Fruit fly (Drosophila melanogaster): Measurements from ENCODE around the gene CG14434.

Gene CG14434

dm6 chrX:6804485-6805295 is 62.3 kb downstream of the CG14434 start (continued):
- TF ChIP-seq CkIIα-i1 (GFP tag; IDR thresholded peaks at IDR 0.05) (no peak), Elba2 (GFP tag; optimal IDR thresholded peaks at IDR 0.05) (peak; percentile 12), CG1603 (tag; optimal IDR thresholded peaks at IDR 0.05) (peak; percentile 91), CG2875 (GFP tag; optimal IDR thresholded peaks at IDR 0.05) (peak; percentile 75), CG10366 (GFP tag; IDR thresholded peaks at IDR 0.05) (peak; percentile 89), CG30020 (tag; optimal IDR thresholded peaks at IDR 0.05) (no peak), E2f1 (GFP tag; IDR thresholded peaks at IDR 0.05) (peak; percentile 83), zen2 (GFP tag; IDR thresholded peaks at IDR 0.05; ENCODE audit: partially characterized antibody) (no peak), exex (tag; optimal IDR thresholded peaks at IDR 0.05) (peak; percentile 23), gem (tag; optimal IDR thresholded peaks at IDR 0.05) (peak; percentile 86), HLH3B (GFP tag; IDR thresholded peaks at IDR 0.05) (peak; percentile 91), gsb-n (tag; optimal IDR thresholded peaks at IDR 0.05) (no peak), sd (tag; optimal IDR thresholded peaks at IDR 0.05) (no peak), ttk (GFP tag; IDR thresholded peaks at IDR 0.05) (peak; percentile 84), CG1529 (GFP tag; optimal IDR thresholded peaks at IDR 0.05) (peak; percentile 67), CG11560 (tag; IDR thresholded peaks at IDR 0.05) (peak; percentile 72), Hr3 (GFP tag; optimal IDR thresholded peaks at IDR 0.05) (peak; percentile 73), CG10565 (GFP tag; optimal IDR thresholded peaks at IDR 0.05) (no peak), Xrp1 (GFP tag; IDR thresholded peaks at IDR 0.05) (peak; percentile 90), dpn (GFP tag; optimal IDR thresholded peaks at IDR 0.05) (peak; percentile 48 to 81), CG14667 (GFP tag; IDR thresholded peaks at IDR 0.05) (peak; percentile 84), CG12942 (GFP tag; optimal IDR thresholded peaks at IDR 0.05) (peak; percentile 54), ase (GFP tag; IDR thresholded peaks at IDR 0.05) (peak; percentile 82), CG42726 (GFP tag; IDR thresholded peaks at IDR 0.05; ENCODE audit: partially characterized antibody) (no peak), BtbVII (GFP tag; optimal IDR thresholded peaks at IDR 0.05) (peak; percentile 13), CG5245 (GFP tag; optimal IDR thresholded peaks at IDR 0.05) (peak; percentile 56), Dek (tag; optimal IDR thresholded peaks at IDR 0.05) (peak; percentile 51), bigmax (GFP tag; optimal IDR thresholded peaks at IDR 0.05) (no peak), Opbp (GFP tag; IDR thresholded peaks at IDR 0.05; ENCODE audit: partially characterized antibody) (no peak), CG17385 (GFP tag; optimal IDR thresholded peaks at IDR 0.05) (peak; percentile 52), knrl (GFP tag; IDR thresholded peaks at IDR 0.05; ENCODE audit: partially characterized antibody) (no peak), tll (GFP tag; optimal IDR thresholded peaks at IDR 0.05) (no peak), CG11398 (GFP tag; optimal IDR thresholded peaks at IDR 0.05) (peak; percentile 15), C15 (GFP tag; IDR thresholded peaks at IDR 0.05) (peak; percentile 24; the same call in 1 of the 3 replicates), CG3281 (GFP tag; optimal IDR thresholded peaks at IDR 0.05) (peak; percentile 73), CG31365 (tag; optimal IDR thresholded peaks at IDR 0.05) (peak; percentile 18), pho (GFP tag; optimal IDR thresholded peaks at IDR 0.05) (peak; percentile 66), sens (GFP tag) (peak; percentile 98), Ets97D (GFP tag; optimal IDR thresholded peaks at IDR 0.05) (peak; percentile 41), CG2202 (tag; optimal IDR thresholded peaks at IDR 0.05) (peak; percentile 39), MESR4 (GFP tag; optimal IDR thresholded peaks at IDR 0.05) (peak; percentile 11), sug (tag; optimal IDR thresholded peaks at IDR 0.05) (peak; percentile 1), odd (GFP tag; optimal IDR thresholded peaks at IDR 0.05) (no peak), ci (GFP tag; IDR thresholded peaks at IDR 0.05) (peak; percentile 97), TFAM (GFP tag; optimal IDR thresholded peaks at IDR 0.05) (peak; percentile 40), Nf-YC (tag; optimal IDR thresholded peaks at IDR 0.05) (no peak), klu (GFP tag; IDR thresholded peaks at IDR 0.05) (peak; percentile 64; the same call in 1 of the 2 replicates), CG3065 (GFP tag; optimal IDR thresholded peaks at IDR 0.05) (peak; percentile 7), nau (GFP tag; optimal IDR thresholded peaks at IDR 0.05) (no peak)
